Worm (Caenorhabditis elegans): Measurements from ENCODE around the gene fbxb-29.

fbxb-29 gene

DNA sequence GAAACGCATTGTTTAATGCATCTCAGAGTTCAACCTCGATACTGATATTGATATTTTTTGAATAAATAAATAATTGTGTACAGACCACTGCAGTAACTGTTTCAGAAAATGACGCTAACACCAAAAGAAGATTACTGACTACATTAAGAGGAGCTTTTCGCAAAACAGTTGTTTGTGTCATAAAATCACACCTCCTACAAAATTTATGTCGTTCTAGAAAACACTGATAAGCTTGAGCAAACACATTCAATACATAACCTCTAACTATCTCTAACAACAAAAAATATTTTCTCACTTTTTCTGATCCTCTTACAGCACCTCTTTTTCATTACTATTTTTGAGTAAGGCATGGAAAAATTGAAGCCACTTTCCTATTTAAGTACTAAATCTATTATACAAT is 44.8 kb downstream of the fbxb-29 start, which contains the start of gene fbxc-7:
TSS of gene fbxc-7 (plus strand) at position 301 of the 400 bp plus-strand sequence.
- peak; percentile 29 for TF ChIP-seq nhr-28 (tag; optimal IDR thresholded peaks at IDR 0.05)

DNA sequence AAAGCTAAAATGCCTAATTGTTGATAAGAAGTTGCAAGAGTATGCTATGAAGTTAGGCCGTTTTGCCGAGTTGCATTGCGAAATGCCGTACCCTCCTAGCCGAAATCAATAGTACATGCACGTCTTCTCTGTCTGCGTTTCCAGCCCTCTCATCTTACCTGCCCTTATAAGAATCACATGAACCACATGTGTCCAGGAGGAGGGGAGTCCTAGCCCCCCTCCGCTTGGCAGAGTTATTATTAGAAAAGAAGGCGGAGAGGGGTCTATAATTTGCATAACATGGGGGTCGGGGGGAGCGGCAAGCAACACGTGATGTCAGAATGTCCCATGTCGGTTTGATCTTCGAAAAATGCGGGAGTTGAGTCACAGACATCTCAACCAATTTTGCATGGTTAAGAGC is 46.3 kb downstream of the fbxb-29 start:
- TF ChIP-seq cey-2 (tag; optimal IDR thresholded peaks at IDR 0.05; ENCODE audit: borderline replicate concordance, insufficient read depth) = no peak
- TF ChIP-seq nhr-25 (tag; optimal IDR thresholded peaks at IDR 0.05; ENCODE audit: borderline replicate concordance, insufficient read depth) = no peak
- TF ChIP-seq nhr-77 (tag; optimal IDR thresholded peaks at IDR 0.05) = no peak
- TF ChIP-seq spr-1 (tag; optimal IDR thresholded peaks at IDR 0.05) = no peak
- TF ChIP-seq gei-8 (GFP tag; optimal IDR thresholded peaks at IDR 0.05) = no peak
- TF ChIP-seq snpc-4 (tag; optimal IDR thresholded peaks at IDR 0.05) = no peak
- TF ChIP-seq T20F7.1 (GFP tag; optimal IDR thresholded peaks at IDR 0.05) = no peak
- no peak for TF ChIP-seq sdz-12 (GFP tag; optimal IDR thresholded peaks at IDR 0.05)
- TF ChIP-seq mep-1 (tag; optimal IDR thresholded peaks at IDR 0.05) = no peak
- no peak for TF ChIP-seq egl-27 (tag; optimal IDR thresholded peaks at IDR 0.05)
- TF ChIP-seq unc-62 (GFP tag; optimal IDR thresholded peaks at IDR 0.05 in 1 of 2) = no peak
- no peak for TF ChIP-seq unc-62 (tag; optimal IDR thresholded peaks at IDR 0.05)
- TF ChIP-seq nhr-41 (GFP tag; IDR thresholded peaks at IDR 0.05) = no peak
- TF ChIP-seq hlh-11 (tag; optimal IDR thresholded peaks at IDR 0.05) = no peak
- TF ChIP-seq snpc-1.2 (GFP tag; IDR thresholded peaks at IDR 0.05) = no peak
- TF ChIP-seq php-3 (GFP tag; IDR thresholded peaks at IDR 0.05) = no peak
- no peak for TF ChIP-seq vab-7 (GFP tag; IDR thresholded peaks at IDR 0.05)
- no peak for TF ChIP-seq F44E2.7 (GFP tag; IDR thresholded peaks at IDR 0.05)
- TF ChIP-seq dmd-9 (GFP tag; IDR thresholded peaks at IDR 0.05) = no peak

DNA sequence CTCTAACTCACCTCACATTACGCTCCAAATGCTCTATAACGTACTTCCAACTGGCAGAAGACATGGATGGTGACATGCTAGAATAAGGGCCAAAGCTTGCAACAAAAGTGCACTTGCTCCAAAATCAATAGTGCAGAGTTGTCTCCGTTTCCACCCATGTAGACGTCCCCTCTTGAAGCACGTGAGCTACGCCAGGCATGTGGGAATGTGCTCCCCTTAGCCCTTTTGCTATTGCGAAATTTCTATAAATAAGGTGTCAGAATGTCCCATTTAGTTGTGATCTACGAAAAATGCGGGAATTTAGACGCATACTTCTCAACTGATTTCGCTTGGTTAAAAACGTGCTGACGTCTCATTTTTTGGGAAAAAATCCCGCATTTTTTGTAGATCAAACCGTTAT is 49.0 kb downstream of the fbxb-29 start:
- TF ChIP-seq lin-29 (GFP tag; IDR thresholded peaks at IDR 0.05) = no peak
- no peak for TF ChIP-seq ZK546.5 (tag; optimal IDR thresholded peaks at IDR 0.05)
- TF ChIP-seq dve-1 (tag; optimal IDR thresholded peaks at IDR 0.05; ENCODE audit: insufficient read depth) = no peak
- TF ChIP-seq nhr-42 (GFP tag; IDR thresholded peaks at IDR 0.05) = no peak
- no peak for TF ChIP-seq snpc-4 (tag; optimal IDR thresholded peaks at IDR 0.05)
- TF ChIP-seq zfp-2 (tag; optimal IDR thresholded peaks at IDR 0.05) = no peak
- no peak for TF ChIP-seq snpc-1.2 (GFP tag; IDR thresholded peaks at IDR 0.05)
- TF ChIP-seq set-16 (GFP tag; IDR thresholded peaks at IDR 0.05) = no peak
- no peak for TF ChIP-seq ama-1 (optimal IDR thresholded peaks at IDR 0.05)
- no peak for TF ChIP-seq ZK337.2 (GFP tag; IDR thresholded peaks at IDR 0.05)
- no peak for TF ChIP-seq D1046.2 (GFP tag; IDR thresholded peaks at IDR 0.05)
- TF ChIP-seq nhr-6 (tag; optimal IDR thresholded peaks at IDR 0.05) = no peak
- TF ChIP-seq unc-130 (GFP tag; optimal IDR thresholded peaks at IDR 0.05) = no peak
- TF ChIP-seq dpl-1 (GFP tag; optimal IDR thresholded peaks at IDR 0.05) = no peak
- no peak for TF ChIP-seq mxl-3 (GFP tag; optimal IDR thresholded peaks at IDR 0.05)
- no peak for TF ChIP-seq egl-43 (GFP tag; IDR thresholded peaks at IDR 0.05)
- no peak for TF ChIP-seq F37D6.2 (tag; optimal IDR thresholded peaks at IDR 0.05)
- TF ChIP-seq ceh-32 (tag; optimal IDR thresholded peaks at IDR 0.05; ENCODE audit: poor library complexity) = no peak
